Fruit fly (Drosophila melanogaster) S2 (cell line): ENCODE data around the gene CG34173.

Source experiments
- CG8478 ChIP-seq: fragments of >200 bp; optimal IDR thresholded peaks from 2 replicates; lab custom pipeline; 2018
- CTCF ChIP-seq, 2 experiments: fragments of >200 bp; optimal IDR thresholded peaks; 2 replicates each; lab custom pipeline; 2018

DNA sequence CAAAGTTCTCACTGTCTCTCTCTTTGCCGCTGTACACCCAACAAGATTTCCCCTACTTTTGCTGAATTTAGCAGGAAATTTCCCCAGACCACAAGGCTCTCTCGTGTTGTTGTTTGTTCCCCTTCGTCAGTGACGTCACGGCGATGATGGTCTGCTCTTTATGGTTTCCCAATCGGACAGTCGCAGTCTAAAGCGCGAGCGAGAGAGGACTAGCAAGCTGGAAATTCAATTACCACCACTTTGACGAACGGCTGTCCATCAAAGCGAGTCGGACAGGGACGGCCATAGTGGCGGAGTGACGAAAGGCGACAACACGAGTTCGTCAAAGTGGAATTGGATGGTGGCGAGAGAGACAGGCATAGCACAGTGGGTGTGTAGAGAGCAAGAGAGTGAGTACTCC is 29.7 kb downstream of the CG34173 start:
- TF ChIP-seq CG8478 (lab: Kevin White, UChicago): no peak
- TF ChIP-seq CTCF (optimal IDR thresholded peaks at IDR 0.05; lab: Kevin White, UChicago): peak; percentile 56 to 75
